Worm (Caenorhabditis elegans) whole organism, L3 larva: Measurements from ENCODE around the gene mpst-4.

Experiments used
- aly-2 ChIP-seq: fragments of 150-350 bp; optimal IDR thresholded peaks from 2 replicates; lab custom pipeline; 2014; ENCODE audit warnings: missing biosample characterization, missing genetic modification characterization
- ceh-28 ChIP-seq: fragments of 150-350 bp; optimal IDR thresholded peaks from 2 replicates; lab custom pipeline; 2014; ENCODE audit warnings: missing biosample characterization, missing genetic modification reagents, missing genetic modification characterization
- ceh-9 ChIP-seq: sonication (generic microtip); optimal IDR thresholded peaks from 2 replicates; lab custom pipeline; 2018; ENCODE audit warnings: missing biosample characterization, missing genetic modification characterization
- daf-12 ChIP-seq: fragments of 150-350 bp; optimal IDR thresholded peaks from 2 replicates; lab custom pipeline; 2014; ENCODE audit warnings: missing biosample characterization, missing genetic modification reagents, missing genetic modification characterization
- egl-5 ChIP-seq: fragments of 150-350 bp; optimal IDR thresholded peaks from 2 replicates; lab custom pipeline; 2017; ENCODE audit warnings: missing biosample characterization, missing genetic modification reagents, missing genetic modification characterization, inconsistent platforms
- elt-1 ChIP-seq: fragments of 150-350 bp; optimal IDR thresholded peaks from 2 replicates; lab custom pipeline; 2014; ENCODE audit warnings: missing biosample characterization, missing genetic modification characterization
- elt-3 ChIP-seq, 3 experiments: fragments of 150-350 bp in 1 of 3; sonication (generic microtip) in 2 of 3; optimal IDR thresholded peaks; 2 replicates in 2 of 3; 4 replicates in 1 of 3; lab custom pipeline; 2014 to 2017; ENCODE audit warnings: missing biosample characterization in 3 of 3, missing genetic modification characterization in 3 of 3
- eor-1 ChIP-seq, 2 experiments: fragments of 150-350 bp; optimal IDR thresholded peaks; 2 replicates each; lab custom pipeline; 2014 to 2018; ENCODE audit warnings: missing biosample characterization in 2 of 2, missing genetic modification characterization in 2 of 2
- fos-1 ChIP-seq: fragments of 150-350 bp; optimal IDR thresholded peaks from 2 replicates; lab custom pipeline; 2014; ENCODE audit warnings: missing biosample characterization, missing genetic modification characterization
- lin-15B ChIP-seq: fragments of 150-350 bp; optimal IDR thresholded peaks from 2 replicates; lab custom pipeline; 2014; ENCODE audit warnings: missing biosample characterization, missing genetic modification characterization
- lsy-12 ChIP-seq: sonication (generic microtip); optimal IDR thresholded peaks from 2 replicates; lab custom pipeline; 2016; ENCODE audit warnings: mild to moderate bottlenecking, missing genetic modification characterization, missing compliant biosample characterization
- nfya-1 ChIP-seq: sonication (generic microtip); optimal IDR thresholded peaks from 2 replicates; lab custom pipeline; 2017; ENCODE audit warnings: missing genetic modification characterization, mild to moderate bottlenecking, missing compliant biosample characterization, antibody characterized with exemption, moderate library complexity; ENCODE audit not compliant: insufficient read depth
- nhr-11 ChIP-seq: fragments of 150-350 bp; optimal IDR thresholded peaks from 2 replicates; lab custom pipeline; 2014; ENCODE audit warnings: missing biosample characterization, missing genetic modification characterization
- nhr-23 ChIP-seq: fragments of 150-350 bp; optimal IDR thresholded peaks from 2 replicates; lab custom pipeline; 2014; ENCODE audit warnings: missing biosample characterization, missing genetic modification reagents, missing genetic modification characterization
- nhr-25 ChIP-seq: sonication (generic microtip); optimal IDR thresholded peaks from 2 replicates; lab custom pipeline; 2017; ENCODE audit warnings: missing biosample characterization, missing genetic modification characterization
- nhr-28 ChIP-seq: fragments of 150-350 bp; optimal IDR thresholded peaks from 2 replicates; lab custom pipeline; 2014; ENCODE audit warnings: missing biosample characterization, missing genetic modification characterization
- nhr-43 ChIP-seq: sonication (generic microtip); optimal IDR thresholded peaks from 2 replicates; lab custom pipeline; 2016; ENCODE audit warnings: mild to moderate bottlenecking, missing genetic modification characterization, missing compliant biosample characterization; ENCODE audit not compliant: poor library complexity, severe bottlenecking
- pha-4 ChIP-seq: fragments of 150-350 bp; optimal IDR thresholded peaks from 2 replicates; lab custom pipeline; 2014; ENCODE audit warnings: missing biosample characterization, missing genetic modification reagents, missing genetic modification characterization
- pqm-1 ChIP-seq: fragments of 150-350 bp; optimal IDR thresholded peaks from 2 replicates; lab custom pipeline; 2017; ENCODE audit warnings: missing biosample characterization, missing genetic modification characterization, inconsistent platforms
- skn-1 ChIP-seq: fragments of 150-350 bp; optimal IDR thresholded peaks from 2 replicates; lab custom pipeline; 2014; ENCODE audit warnings: missing biosample characterization, missing genetic modification characterization
- unc-39 ChIP-seq: sonication (generic microtip); optimal IDR thresholded peaks from 4 replicates; lab custom pipeline; 2017; ENCODE audit warnings: missing biosample characterization, missing genetic modification characterization
- zag-1 ChIP-seq: fragments of 150-350 bp; optimal IDR thresholded peaks from 2 replicates; lab custom pipeline; 2014; ENCODE audit warnings: missing biosample characterization, missing genetic modification characterization
- ztf-11 ChIP-seq: fragments of 150-350 bp; optimal IDR thresholded peaks from 2 replicates; lab custom pipeline; 2014; ENCODE audit warnings: missing biosample characterization, missing genetic modification characterization
- ztf-4 ChIP-seq: fragments of 150-350 bp; optimal IDR thresholded peaks from 2 replicates; lab custom pipeline; 2014; ENCODE audit warnings: missing biosample characterization, missing genetic modification characterization

Gene mpst-4

DNA sequence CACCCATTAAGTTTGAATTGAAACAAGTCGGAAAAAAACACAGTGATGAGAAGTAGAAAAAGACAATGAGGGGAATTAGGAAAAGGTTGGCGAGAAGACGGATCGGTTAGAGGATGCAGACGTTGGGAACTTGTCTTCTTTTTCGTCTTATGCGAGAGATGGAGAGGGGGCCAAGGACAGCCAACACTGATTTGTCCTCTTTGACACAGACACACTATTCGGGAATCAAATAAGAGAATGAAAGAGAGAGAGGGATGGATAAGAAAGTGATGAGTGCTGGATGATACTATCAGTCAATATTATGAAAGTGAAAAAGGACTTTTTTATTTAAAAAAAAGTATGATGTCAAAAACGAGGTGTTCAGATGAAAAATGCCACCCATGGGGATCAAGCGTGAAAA, 41.5 kb downstream of the mpst-4 start, which contains the start of gene lact-5:
TSS of gene lact-5 (minus strand) at position 1 of the 400 bp plus-strand sequence.
- peak in 1 of 3 experiments; percentile 10 for TF ChIP-seq elt-3 (tag; optimal IDR thresholded peaks at IDR 0.05; lab: Kevin White, UChicago)
- peak; percentile 66 for TF ChIP-seq nhr-23
- TF ChIP-seq nhr-43 (tag; lab: Kevin White, UChicago) = peak; percentile 16
- no peak for TF ChIP-seq lin-15B (tag; lab: Kevin White, UChicago)
- TF ChIP-seq nhr-25 (tag; lab: Kevin White, UChicago) = peak; percentile 43

DNA sequence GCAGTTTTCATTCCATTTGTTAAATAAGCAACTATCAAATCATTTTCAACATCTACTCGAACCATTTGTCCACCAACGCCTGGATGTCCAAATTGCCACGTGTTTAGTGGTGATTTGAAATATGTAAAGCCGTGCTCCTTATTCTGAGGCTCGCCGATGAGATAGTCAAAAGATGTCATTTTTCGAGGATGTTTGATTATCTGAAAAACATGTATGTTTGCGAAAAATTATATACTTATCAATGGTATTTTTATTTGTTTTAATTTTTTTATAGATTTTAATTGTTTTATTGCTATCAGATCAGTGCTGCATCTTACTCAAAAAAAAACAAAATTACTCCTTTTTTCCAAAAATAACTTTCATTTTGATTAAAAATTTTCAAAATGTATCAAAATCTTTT, 44.5 kb downstream of the mpst-4 start:
- TF ChIP-seq eor-1 (tag; optimal IDR thresholded peaks at IDR 0.05; lab: Kevin White, UChicago) = no peak
- TF ChIP-seq unc-39 (tag; lab: Kevin White, UChicago) = no peak
- TF ChIP-seq pqm-1 (tag; lab: Kevin White, UChicago) = no peak
- TF ChIP-seq nfya-1 = no peak
- TF ChIP-seq fos-1 = no peak
- no peak for TF ChIP-seq egl-5 (tag; lab: Kevin White, UChicago)
- no peak for TF ChIP-seq elt-3 (tag; optimal IDR thresholded peaks at IDR 0.05; lab: Kevin White, UChicago)
- TF ChIP-seq nhr-11 (tag; lab: Kevin White, UChicago) = no peak
- TF ChIP-seq zag-1 = no peak
- no peak for TF ChIP-seq elt-1 (tag; lab: Kevin White, UChicago)
- no peak for TF ChIP-seq ztf-11
- TF ChIP-seq nhr-28 (tag; lab: Kevin White, UChicago) = no peak
- no peak for TF ChIP-seq skn-1
- no peak for TF ChIP-seq pha-4 (tag; lab: Kevin White, UChicago)
- no peak for TF ChIP-seq lsy-12 (tag; lab: Kevin White, UChicago)
- no peak for TF ChIP-seq aly-2 (tag; lab: Kevin White, UChicago)
- no peak for TF ChIP-seq ceh-28 (tag; lab: Kevin White, UChicago)
- TF ChIP-seq ztf-4 (tag; lab: Kevin White, UChicago) = no peak
- TF ChIP-seq ceh-9 = no peak

DNA sequence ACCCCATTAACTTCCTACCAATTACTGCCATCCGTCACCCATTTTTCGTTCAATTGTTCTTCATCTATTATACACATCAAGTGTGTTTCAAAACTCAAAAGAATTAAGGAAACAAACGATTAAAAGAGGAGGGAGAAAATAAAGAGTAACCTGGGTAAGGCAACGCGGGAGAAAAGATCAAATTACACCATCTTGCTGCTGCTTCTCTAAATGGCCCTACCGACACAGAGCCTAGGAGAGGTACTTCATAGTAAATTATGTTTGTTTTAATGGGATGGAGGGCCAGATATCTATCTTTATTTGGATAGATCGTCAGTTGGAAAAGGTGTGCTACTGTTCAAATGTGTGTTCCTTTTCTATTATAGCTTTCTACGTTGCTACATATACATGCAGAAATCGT, 47.9 kb downstream of the mpst-4 start:
- TF ChIP-seq daf-12 (tag; lab: Kevin White, UChicago) = no peak
- TF ChIP-seq ceh-28 (tag; lab: Kevin White, UChicago) = no peak
